Worm (Caenorhabditis elegans): ENCODE data around the gene msp-64.

DNA sequence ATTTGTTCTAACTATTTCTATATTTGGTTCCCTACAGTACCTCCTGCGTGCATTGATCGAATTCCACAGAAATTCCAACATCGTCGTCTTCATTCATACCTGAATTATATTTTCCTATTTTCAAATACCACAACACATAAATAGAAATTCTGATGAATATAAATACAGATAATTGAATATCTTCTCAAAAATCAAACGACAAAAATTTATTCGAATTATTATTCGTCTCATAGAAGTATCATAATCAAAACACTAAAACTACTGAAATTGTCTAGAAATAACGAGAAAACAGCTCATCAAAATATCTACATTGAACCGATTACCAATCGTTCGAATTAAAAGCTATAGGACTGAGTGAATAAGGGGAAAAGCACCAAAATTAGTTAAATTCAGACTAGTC, 23.0 kb upstream of the msp-64 start, which contains the start of gene gtap-1:
- no peak for TF ChIP-seq fos-1 (tag; optimal IDR thresholded peaks at IDR 0.05)
- no peak for TF ChIP-seq snpc-4 (tag; optimal IDR thresholded peaks at IDR 0.05)
- TF ChIP-seq fkh-10 (GFP tag; optimal IDR thresholded peaks at IDR 0.05) = no peak
- TF ChIP-seq nhr-25 (tag; optimal IDR thresholded peaks at IDR 0.05) = no peak
- TF ChIP-seq R02D3.7 (tag; optimal IDR thresholded peaks at IDR 0.05) = no peak
- no peak for TF ChIP-seq ztf-4 (tag; optimal IDR thresholded peaks at IDR 0.05)

Measured in whole organism, L3 larva.